Fruit fly (Drosophila melanogaster) whole organism, embryonic: ENCODE measurements around the gene Jhbp12.
A peak's percentile ranks its signal among the peaks of the same experiment; 100 is the strongest.

ENCODE experiments used
- Ada2b ChIP-seq: fragments of 200-800 bp; sonication (Bioruptor generic); IDR thresholded peaks from 2 replicates; pipeline ENCODE4 v1.3.6; 2022; ENCODE audit warnings: missing biosample characterization, missing genetic modification characterization
- CG10366 ChIP-seq: fragments of 200-800 bp; sonication (Bioruptor generic); IDR thresholded peaks from 2 replicates; pipeline ENCODE4 v1.3.6; 2022; ENCODE audit warnings: missing biosample characterization, missing genetic modification characterization
- CG12299 ChIP-seq: fragments of 200-800 bp; sonication (Bioruptor generic); optimal IDR thresholded peaks from 2 replicates; lab custom pipeline; 2018; ENCODE audit warnings: missing biosample characterization, mild to moderate bottlenecking, missing genetic modification characterization
- CG12942 ChIP-seq: fragments of 200-800 bp; sonication (Bioruptor generic); optimal IDR thresholded peaks from 3 replicates; lab custom pipeline; 2016; ENCODE audit warnings: missing biosample characterization, missing genetic modification characterization
- CG13624 ChIP-seq: fragments of 200-800 bp; sonication (Bioruptor generic); optimal IDR thresholded peaks from 2 replicates; lab custom pipeline; 2016; ENCODE audit warnings: missing biosample characterization, missing genetic modification characterization
- CG14050 ChIP-seq: fragments of 200-800 bp; sonication (Bioruptor generic); IDR thresholded peaks from 3 replicates; pipeline ENCODE4 v1.3.6; 2022; ENCODE audit warnings: missing biosample characterization, missing genetic modification characterization
- CG1602 ChIP-seq: fragments of 200-800 bp; sonication (Bioruptor generic); optimal IDR thresholded peaks from 3 replicates; lab custom pipeline; 2016; ENCODE audit warnings: missing biosample characterization, missing genetic modification characterization
- CG18599 ChIP-seq: fragments of 200-800 bp; sonication (Bioruptor generic); optimal IDR thresholded peaks from 3 replicates; lab custom pipeline; 2017; ENCODE audit warnings: missing biosample characterization, missing genetic modification characterization, mild to moderate bottlenecking, moderate library complexity, missing genetic modification reagents
- CG2678 ChIP-seq: fragments of 200-800 bp; sonication (Bioruptor generic); optimal IDR thresholded peaks from 3 replicates; lab custom pipeline; 2019; ENCODE audit warnings: missing biosample characterization, mild to moderate bottlenecking, missing genetic modification characterization, moderate library complexity
- CG2875 ChIP-seq: fragments of 200-800 bp; sonication (Bioruptor generic); optimal IDR thresholded peaks from 2 replicates; lab custom pipeline; 2017; ENCODE audit warnings: missing biosample characterization, mild to moderate bottlenecking, missing genetic modification characterization, missing genetic modification reagents
- CG32772 ChIP-seq: fragments of 200-800 bp; sonication (Bioruptor generic); IDR thresholded peaks from 2 replicates; pipeline ENCODE4 v1.3.6; 2022; ENCODE audit warnings: missing biosample characterization, missing genetic modification characterization
- CG33213 ChIP-seq: fragments of 200-800 bp; sonication (Bioruptor generic); optimal IDR thresholded peaks from 3 replicates; lab custom pipeline; 2016; ENCODE audit warnings: missing biosample characterization, missing genetic modification characterization
- CG34224 ChIP-seq: fragments of 200-800 bp; sonication (Bioruptor generic); IDR thresholded peaks from 3 replicates; pipeline ENCODE4 v1.3.6; 2022; ENCODE audit warnings: missing biosample characterization, missing genetic modification characterization; ENCODE audit not compliant: partially characterized antibody
- CG34376 ChIP-seq: fragments of 200-800 bp; sonication (Bioruptor generic); optimal IDR thresholded peaks from 2 replicates; lab custom pipeline; 2018; ENCODE audit warnings: missing biosample characterization, mild to moderate bottlenecking, missing genetic modification characterization
- CG34422 ChIP-seq: fragments of 200-800 bp; sonication (Bioruptor generic); IDR thresholded peaks from 3 replicates; pipeline ENCODE4 v1.3.6; 2022; ENCODE audit warnings: missing biosample characterization, missing genetic modification characterization
- CG3726 ChIP-seq: fragments of 200-800 bp; sonication (Bioruptor generic); IDR thresholded peaks from 3 replicates; pipeline ENCODE4, ENCODE4 v1.3.6; 2022; ENCODE audit warnings: missing biosample characterization, missing genetic modification characterization
- CG4360 ChIP-seq: fragments of 200-800 bp; sonication (Bioruptor generic); IDR thresholded peaks from 2 replicates; pipeline ENCODE4 v1.3.6; 2022; ENCODE audit warnings: missing biosample characterization, missing genetic modification characterization
- CG7839 ChIP-seq: fragments of 200-800 bp; sonication (Bioruptor generic); optimal IDR thresholded peaks from 3 replicates; lab custom pipeline; 2018; ENCODE audit warnings: missing biosample characterization, mild to moderate bottlenecking, missing genetic modification characterization, moderate library complexity
- CG7987 ChIP-seq: fragments of 200-800 bp; sonication (Bioruptor generic); optimal IDR thresholded peaks from 2 replicates; lab custom pipeline; 2018; ENCODE audit warnings: missing biosample characterization, mild to moderate bottlenecking, missing genetic modification characterization, moderate library complexity
- Dfd ChIP-seq, 2 experiments: fragments of >200 bp; optimal IDR thresholded peaks; 2 replicates each; lab custom pipeline; 2017; ENCODE audit warnings: missing biosample characterization in 2 of 2, missing genetic modification characterization in 2 of 2
- Doc2 ChIP-seq: fragments of 200-800 bp; sonication (Bioruptor generic); IDR thresholded peaks from 2 replicates; pipeline ENCODE4 v1.3.6; 2022; ENCODE audit warnings: missing biosample characterization, missing genetic modification characterization
- Doc3 ChIP-seq: fragments of 200-800 bp; sonication (Bioruptor generic); IDR thresholded peaks from 3 replicates; pipeline ENCODE4 v1.3.6; 2022; ENCODE audit warnings: missing biosample characterization, missing genetic modification characterization; ENCODE audit not compliant: partially characterized antibody
- H2.0 ChIP-seq: fragments of 200-800 bp; sonication (Bioruptor generic); IDR thresholded peaks from 2 replicates; pipeline ENCODE4 v1.3.6; 2022; ENCODE audit warnings: missing biosample characterization, missing genetic modification characterization
- HmgZ ChIP-seq: fragments of 200-800 bp; sonication (Bioruptor generic); optimal IDR thresholded peaks from 2 replicates; lab custom pipeline; 2018; ENCODE audit warnings: missing biosample characterization, mild to moderate bottlenecking, missing genetic modification characterization
- Jarid2 ChIP-seq: fragments of 200-800 bp; sonication (Bioruptor generic); optimal IDR thresholded peaks from 3 replicates; lab custom pipeline; 2017; ENCODE audit warnings: mild to moderate bottlenecking, missing biosample characterization, missing genetic modification reagents, missing genetic modification characterization
- Lhr ChIP-seq: fragments of 200-800 bp; sonication (Bioruptor generic); optimal IDR thresholded peaks from 3 replicates; lab custom pipeline; 2017; ENCODE audit warnings: mild to moderate bottlenecking, missing biosample characterization, missing genetic modification reagents, missing genetic modification characterization
- MESR4 ChIP-seq: fragments of 200-800 bp; sonication (Bioruptor generic); optimal IDR thresholded peaks from 2 replicates; lab custom pipeline; 2018; ENCODE audit warnings: missing biosample characterization, mild to moderate bottlenecking, missing genetic modification characterization, moderate library complexity
- NfI ChIP-seq: fragments of 200-800 bp; sonication (Bioruptor generic); optimal IDR thresholded peaks from 3 replicates; lab custom pipeline; 2018; ENCODE audit warnings: missing biosample characterization, mild to moderate bottlenecking, missing genetic modification characterization, moderate library complexity
- TFAM ChIP-seq: fragments of 200-800 bp; sonication (Bioruptor generic); optimal IDR thresholded peaks from 2 replicates; lab custom pipeline; 2017; ENCODE audit warnings: missing biosample characterization, missing genetic modification characterization, inconsistent platforms
- Usf ChIP-seq: fragments of 200-800 bp; sonication (Bioruptor generic); optimal IDR thresholded peaks from 2 replicates; lab custom pipeline; 2017; ENCODE audit warnings: missing genotype, missing biosample characterization, missing genetic modification characterization
- bowl ChIP-seq: fragments of 200-800 bp; sonication (Bioruptor generic); IDR thresholded peaks from 2 replicates; pipeline ENCODE4 v1.3.6; 2022; ENCODE audit warnings: missing biosample characterization, missing genetic modification characterization
- danr ChIP-seq: fragments of 200-800 bp; sonication (Bioruptor generic); IDR thresholded peaks from 2 replicates; pipeline ENCODE4 v1.3.6; 2022; ENCODE audit warnings: missing biosample characterization, missing genetic modification characterization
- dm ChIP-seq: fragments of 200-800 bp; sonication (Bioruptor generic); optimal IDR thresholded peaks from 3 replicates; lab custom pipeline; 2016; ENCODE audit warnings: missing biosample characterization, missing genetic modification characterization
- en ChIP-seq: fragments of 200-800 bp; sonication (Bioruptor generic); optimal IDR thresholded peaks from 2 replicates; lab custom pipeline; 2016; ENCODE audit warnings: missing biosample characterization, missing genetic modification characterization
- eyg ChIP-seq: fragments of 200-800 bp; sonication (Bioruptor generic); optimal IDR thresholded peaks from 3 replicates; lab custom pipeline; 2016; ENCODE audit warnings: missing biosample characterization, missing genetic modification characterization
- gfzf ChIP-seq: fragments of 200-800 bp; sonication (Bioruptor generic); optimal IDR thresholded peaks from 2 replicates; lab custom pipeline; 2016; ENCODE audit warnings: missing biosample characterization, mild to moderate bottlenecking, missing genetic modification characterization, moderate library complexity
- gro ChIP-seq: fragments of 200-800 bp; sonication (Bioruptor generic); optimal IDR thresholded peaks from 2 replicates; lab custom pipeline; 2016; ENCODE audit warnings: missing biosample characterization, missing genetic modification characterization
- gt ChIP-seq: fragments of 200-800 bp; sonication (Bioruptor generic); IDR thresholded peaks from 2 replicates; pipeline ENCODE4 v1.3.6; 2022; ENCODE audit warnings: missing biosample characterization, missing genetic modification characterization
- hkb ChIP-seq, 2 experiments: fragments of 200-800 bp in 1 of 2; fragments of >200 bp in 1 of 2; sonication (Bioruptor generic) in 1 of 2; IDR thresholded peaks in 1 of 2; optimal IDR thresholded peaks in 1 of 2; 2 replicates each; pipeline versions ENCODE4 v1.3.6 to Lab custom; 2017 to 2022; ENCODE audit warnings: missing biosample characterization in 1 of 2, missing genetic modification characterization in 1 of 2
- kah ChIP-seq: fragments of 200-800 bp; sonication (Bioruptor generic); optimal IDR thresholded peaks from 2 replicates; lab custom pipeline; 2018; ENCODE audit warnings: missing biosample characterization, mild to moderate bottlenecking, missing genetic modification characterization
- klu ChIP-seq: fragments of 200-800 bp; sonication (Bioruptor generic); IDR thresholded peaks from 2 replicates; pipeline ENCODE4 v1.3.6; 2022; ENCODE audit warnings: missing biosample characterization, missing genetic modification characterization
- lola ChIP-seq, 3 experiments: fragments of >200 bp in 2 of 3; fragments of 200-800 bp in 1 of 3; sonication (Bioruptor generic) in 1 of 3; optimal IDR thresholded peaks; 2 replicates each; lab custom pipeline; 2017 to 2019; ENCODE audit warnings: missing biosample characterization in 3 of 3, missing genetic modification characterization in 3 of 3, mild to moderate bottlenecking in 1 of 3, moderate library complexity in 1 of 3
- p53 ChIP-seq: fragments of 200-800 bp; sonication (Bioruptor generic); optimal IDR thresholded peaks from 2 replicates; lab custom pipeline; 2016; ENCODE audit warnings: missing biosample characterization, missing genetic modification characterization
- pfk ChIP-seq: fragments of 200-800 bp; sonication (Bioruptor generic); optimal IDR thresholded peaks from 2 replicates; lab custom pipeline; 2018; ENCODE audit warnings: missing biosample characterization, mild to moderate bottlenecking, missing genetic modification characterization, moderate library complexity
- prd ChIP-seq, 3 experiments: fragments of >200 bp in 2 of 3; fragments of 200-800 bp in 1 of 3; sonication (Bioruptor generic) in 1 of 3; optimal IDR thresholded peaks in 2 of 3; IDR thresholded peaks in 1 of 3; 2 replicates in 2 of 3; 3 replicates in 1 of 3; pipeline versions ENCODE4 v1.3.6 to Lab custom; 2017 to 2022; ENCODE audit warnings: missing biosample characterization in 1 of 3, missing genetic modification characterization in 1 of 3
- ssp ChIP-seq: fragments of 200-800 bp; sonication (Bioruptor generic); IDR thresholded peaks from 2 replicates; pipeline ENCODE4 v1.3.6; 2022; ENCODE audit warnings: missing biosample characterization, missing genetic modification characterization
- trem ChIP-seq: fragments of 200-800 bp; optimal IDR thresholded peaks from 3 replicates; lab custom pipeline; 2019; ENCODE audit warnings: missing biosample characterization, mild to moderate bottlenecking, missing genetic modification characterization, moderate library complexity
- unpg ChIP-seq: fragments of 200-800 bp; sonication (Bioruptor generic); optimal IDR thresholded peaks from 3 replicates; lab custom pipeline; 2018; ENCODE audit warnings: missing biosample characterization, mild to moderate bottlenecking, missing genetic modification characterization, moderate library complexity
- wdn ChIP-seq: fragments of 200-800 bp; sonication (Bioruptor generic); IDR thresholded peaks from 2 replicates; pipeline ENCODE4 v1.3.6; 2022; ENCODE audit warnings: missing biosample characterization, missing genetic modification characterization
- wek ChIP-seq: fragments of 200-800 bp; sonication (Bioruptor generic); optimal IDR thresholded peaks from 3 replicates; lab custom pipeline; 2018; ENCODE audit warnings: missing biosample characterization, mild to moderate bottlenecking, missing genetic modification characterization, moderate library complexity

The Jhbp12 gene

dm6 chr3R:24567427-24567771 is 42.8 kb downstream of the Jhbp12 start (continued):
- TF ChIP-seq prd (optimal IDR thresholded peaks at IDR 0.05; lab: Kevin White, UChicago) (no peak), prd (GFP tag; IDR thresholded peaks at IDR 0.05; lab: Robert Waterston, UW) (peak; percentile 91), gro (peak; percentile 93), lola (GFP tag; optimal IDR thresholded peaks at IDR 0.05; lab: Kevin White, UChicago) (peak in 1 of 3 experiments; percentile 58), danr (GFP tag; lab: Robert Waterston, UW) (peak; percentile 72; the same call in 1 of the 2 replicates), gt (GFP tag; lab: Robert Waterston, UW) (peak; percentile 12; the same call in 1 of the 2 replicates), p53 (GFP tag; lab: Kevin White, UChicago) (peak; percentile 79), TFAM (no peak), CG4360 (GFP tag; lab: Robert Waterston, UW) (peak; percentile 58; the same call in 1 of the 2 replicates), Doc3 (GFP tag; lab: Robert Waterston, UW) (no peak), CG12299 (tag; lab: Kevin White, UChicago) (peak; percentile 79), Lhr (GFP tag; lab: Kevin White, UChicago) (peak; percentile 38), MESR4 (GFP tag; lab: Kevin White, UChicago) (peak; percentile 18), klu (peak; percentile 76), CG2875 (GFP tag; lab: Kevin White, UChicago) (peak; percentile 80), NfI (GFP tag; lab: Kevin White, UChicago) (peak; percentile 89), ssp (GFP tag; lab: Robert Waterston, UW) (peak; percentile 79), CG7987 (GFP tag; lab: Kevin White, UChicago) (peak; percentile 61), CG1602 (GFP tag; lab: Kevin White, UChicago) (peak; percentile 84), CG2678 (tag; lab: Kevin White, UChicago) (peak; percentile 91), eyg (GFP tag; lab: Kevin White, UChicago) (peak; percentile 82), CG14050 (GFP tag; lab: Robert Waterston, UW) (peak; percentile 80), Ada2b (peak; percentile 92), CG34376 (peak; percentile 73), hkb (optimal IDR thresholded peaks at IDR 0.05; lab: Kevin White, UChicago) (no peak), hkb (GFP tag; IDR thresholded peaks at IDR 0.05; lab: Robert Waterston, UW) (peak; percentile 94), CG13624 (peak; percentile 98), CG7839 (tag; lab: Kevin White, UChicago) (peak; percentile 90), CG32772 (GFP tag; lab: Robert Waterston, UW) (peak; percentile 82), CG3726 (GFP tag; lab: Robert Waterston, UW) (no peak), CG18599 (GFP tag; lab: Kevin White, UChicago) (peak; percentile 85), dm (GFP tag; lab: Kevin White, UChicago) (peak; percentile 72), Doc2 (no peak; the same call in 1 of the 2 replicates), Jarid2 (GFP tag; lab: Kevin White, UChicago) (peak; percentile 59), CG34422 (GFP tag; lab: Robert Waterston, UW) (peak; percentile 92), bowl (peak; percentile 77), Usf (peak; percentile 50), CG12942 (GFP tag; lab: Kevin White, UChicago) (peak; percentile 81), pfk (GFP tag; lab: Kevin White, UChicago) (no peak), wek (peak; percentile 64), CG33213 (GFP tag; lab: Kevin White, UChicago) (peak; percentile 87), en (GFP tag; lab: Kevin White, UChicago) (peak; percentile 81), gfzf (no peak), CG34224 (GFP tag; lab: Robert Waterston, UW) (no peak), kah (GFP tag; lab: Kevin White, UChicago) (peak; percentile 54), Dfd (GFP tag; optimal IDR thresholded peaks at IDR 0.05; lab: Kevin White, UChicago) (no peak), CG10366 (GFP tag; lab: Robert Waterston, UW) (peak; percentile 88), H2.0 (peak; percentile 82), trem (tag; lab: Kevin White, UChicago) (peak; percentile 27), HmgZ (tag; lab: Kevin White, UChicago) (peak; percentile 79), unpg (peak; percentile 90), wdn (GFP tag; lab: Robert Waterston, UW) (peak; percentile 78)
